Worm (Caenorhabditis elegans) whole organism, L4 larva: Measurements from ENCODE around the gene T26H5.8.

Source experiments
- F26F4.8 ChIP-seq: fragments of 200-800 bp; sonication (Bioruptor generic); conservative IDR thresholded peaks from 2 replicates; pipeline ENCODE4 v1.3.6; 2022; ENCODE audit warnings: missing genetic modification characterization, missing compliant biosample characterization
- T20F7.1 ChIP-seq: fragments of 200-800 bp; sonication (Bioruptor generic); optimal IDR thresholded peaks from 2 replicates; lab custom pipeline; 2018; ENCODE audit warnings: mild to moderate bottlenecking, missing genetic modification characterization, missing compliant biosample characterization
- Y105C5A.15 ChIP-seq: fragments of 200-800 bp; sonication (Bioruptor generic); IDR thresholded peaks from 2 replicates; pipeline ENCODE4 v1.3.6; 2022; ENCODE audit warnings: missing genetic modification characterization, missing compliant biosample characterization
- Y48G9A.11 ChIP-seq: fragments of 200-800 bp; sonication (Bioruptor generic); IDR thresholded peaks from 2 replicates; pipeline ENCODE4 v1.3.6; 2022; ENCODE audit warnings: missing genetic modification reagents, missing genetic modification characterization, missing compliant biosample characterization
- ama-1 ChIP-seq: fragments of 150-350 bp; optimal IDR thresholded peaks from 2 replicates; lab custom pipeline; 2014; ENCODE audit warnings: inconsistent platforms, mixed read lengths
- ceh-44 ChIP-seq: fragments of 200-800 bp; sonication (Bioruptor generic); IDR thresholded peaks from 2 replicates; pipeline ENCODE4 v1.3.6; 2022; ENCODE audit warnings: missing genetic modification reagents, missing genetic modification characterization, missing compliant biosample characterization
- ceh-62 ChIP-seq: sonication (generic microtip); optimal IDR thresholded peaks from 2 replicates; lab custom pipeline; 2017; ENCODE audit warnings: missing biosample characterization, missing genetic modification characterization
- ces-1 ChIP-seq: fragments of 150-350 bp; sonication (generic microtip); optimal IDR thresholded peaks from 4 replicates; lab custom pipeline; 2014; ENCODE audit warnings: missing biosample characterization, missing genetic modification reagents, missing genetic modification characterization
- cey-2 ChIP-seq: sonication (generic microtip); optimal IDR thresholded peaks from 3 replicates; lab custom pipeline; 2017; ENCODE audit warnings: missing genetic modification characterization, mild to moderate bottlenecking, missing compliant biosample characterization, antibody characterized with exemption, borderline replicate concordance; ENCODE audit not compliant: insufficient read depth
- ctbp-1 ChIP-seq: fragments of 200-800 bp; sonication (Bioruptor generic); IDR thresholded peaks from 2 replicates; pipeline ENCODE4 v1.3.6; 2022; ENCODE audit warnings: missing genetic modification reagents, missing genetic modification characterization, missing compliant biosample characterization
- daf-12 ChIP-seq: fragments of 150-350 bp; optimal IDR thresholded peaks from 2 replicates; lab custom pipeline; 2014; ENCODE audit warnings: missing biosample characterization, missing genetic modification reagents, missing genetic modification characterization
- daf-16 ChIP-seq, 3 experiments: sonication (generic microtip); optimal IDR thresholded peaks; 2 replicates each; lab custom pipeline; 2016 to 2017; ENCODE audit warnings: missing genetic modification characterization in 3 of 3, missing genetic modification reagents in 3 of 3, mild to moderate bottlenecking in 2 of 3, missing compliant biosample characterization in 2 of 3, missing biosample characterization in 1 of 3, moderate library complexity in 1 of 3
- dve-1 ChIP-seq: sonication (generic microtip); optimal IDR thresholded peaks from 2 replicates; lab custom pipeline; 2017; ENCODE audit warnings: antibody characterized with exemption, mild to moderate bottlenecking, missing genetic modification characterization, missing compliant biosample characterization; ENCODE audit not compliant: insufficient read depth
- egl-27 ChIP-seq: sonication (generic microtip); optimal IDR thresholded peaks from 3 replicates; lab custom pipeline; 2017; ENCODE audit warnings: missing biosample characterization, missing genetic modification reagents, missing genetic modification characterization
- egl-43 ChIP-seq: fragments of 200-800 bp; sonication (Bioruptor generic); IDR thresholded peaks from 2 replicates; pipeline ENCODE4 v1.3.6; 2022; ENCODE audit warnings: missing genetic modification reagents, missing genetic modification characterization, missing compliant biosample characterization
- fkh-10 ChIP-seq: fragments of 150-350 bp; optimal IDR thresholded peaks from 2 replicates; lab custom pipeline; 2014; ENCODE audit warnings: missing biosample characterization, missing genetic modification reagents, missing genetic modification characterization
- fos-1 ChIP-seq: fragments of 150-350 bp; optimal IDR thresholded peaks from 2 replicates; lab custom pipeline; 2014; ENCODE audit warnings: missing biosample characterization, missing genetic modification characterization
- hif-1 ChIP-seq, 2 experiments: sonication (generic microtip); optimal IDR thresholded peaks; 2 replicates each; lab custom pipeline; 2016 to 2017; ENCODE audit warnings: missing compliant biosample characterization in 2 of 2, missing genetic modification characterization in 2 of 2, missing genetic modification reagents in 2 of 2, missing genotype in 2 of 2, mild to moderate bottlenecking in 1 of 2
- jun-1 ChIP-seq: fragments of 150-350 bp; optimal IDR thresholded peaks from 2 replicates; lab custom pipeline; 2014; ENCODE audit warnings: missing biosample characterization, missing genetic modification reagents, missing genetic modification characterization
- lin-1 ChIP-seq: fragments of 200-800 bp; sonication (Bioruptor generic); IDR thresholded peaks from 2 replicates; pipeline ENCODE4 v1.3.6; 2022; ENCODE audit warnings: missing genetic modification reagents, missing genetic modification characterization, missing compliant biosample characterization
- lin-29 ChIP-seq: fragments of 200-800 bp; sonication (Bioruptor generic); IDR thresholded peaks from 2 replicates; pipeline ENCODE4 v1.3.6; 2022; ENCODE audit warnings: missing genetic modification reagents, missing genetic modification characterization, missing compliant biosample characterization
- lin-39 ChIP-seq: fragments of 150-350 bp; optimal IDR thresholded peaks from 2 replicates; lab custom pipeline; 2014; ENCODE audit warnings: missing biosample characterization, missing genetic modification reagents, missing genetic modification characterization
- mdt-29 ChIP-seq: fragments of 200-800 bp; sonication (Bioruptor generic); IDR thresholded peaks from 2 replicates; pipeline ENCODE4 v1.3.6; 2022; ENCODE audit warnings: missing genetic modification reagents, missing genetic modification characterization, missing compliant biosample characterization
- mep-1 ChIP-seq: fragments of 150-350 bp; sonication (generic microtip); optimal IDR thresholded peaks from 3 replicates; lab custom pipeline; 2014; ENCODE audit warnings: missing biosample characterization, missing genetic modification characterization
- mxl-2 ChIP-seq: fragments of 200-800 bp; sonication (Bioruptor generic); conservative IDR thresholded peaks from 2 replicates; pipeline ENCODE4 v1.3.6; 2022; ENCODE audit warnings: missing genetic modification reagents, missing genetic modification characterization, missing compliant biosample characterization
- nhr-111 ChIP-seq: fragments of 200-800 bp; sonication (Bioruptor generic); optimal IDR thresholded peaks from 2 replicates; lab custom pipeline; 2018; ENCODE audit warnings: mild to moderate bottlenecking, missing genetic modification characterization, missing compliant biosample characterization
- nhr-28 ChIP-seq: fragments of 150-350 bp; optimal IDR thresholded peaks from 2 replicates; lab custom pipeline; 2014; ENCODE audit warnings: missing biosample characterization, missing genetic modification characterization
- nhr-41 ChIP-seq: fragments of 200-800 bp; sonication (Bioruptor generic); IDR thresholded peaks from 2 replicates; pipeline ENCODE4 v1.3.6; 2022; ENCODE audit warnings: missing genetic modification reagents, missing genetic modification characterization, missing compliant biosample characterization
- nhr-6 ChIP-seq: fragments of 150-350 bp; optimal IDR thresholded peaks from 2 replicates; lab custom pipeline; 2014; ENCODE audit warnings: missing biosample characterization, missing genetic modification characterization
- nhr-76 ChIP-seq: fragments of 150-350 bp; optimal IDR thresholded peaks from 2 replicates; lab custom pipeline; 2014; ENCODE audit warnings: missing biosample characterization, missing genetic modification characterization
- nhr-77 ChIP-seq: fragments of 150-350 bp; optimal IDR thresholded peaks from 2 replicates; lab custom pipeline; 2014; ENCODE audit warnings: missing biosample characterization, missing genetic modification characterization
- php-3 ChIP-seq: fragments of 200-800 bp; sonication (Bioruptor generic); IDR thresholded peaks from 2 replicates; pipeline ENCODE4 v1.3.6; 2022; ENCODE audit warnings: missing genetic modification reagents, missing genetic modification characterization, missing compliant biosample characterization
- pqm-1 ChIP-seq: sonication (generic microtip); optimal IDR thresholded peaks from 2 replicates; lab custom pipeline; 2017; ENCODE audit warnings: missing biosample characterization, missing genetic modification characterization
- set-16 ChIP-seq: fragments of 200-800 bp; sonication (Bioruptor generic); IDR thresholded peaks from 2 replicates; pipeline ENCODE4 v1.3.6; 2022; ENCODE audit warnings: missing genetic modification reagents, missing genetic modification characterization, missing compliant biosample characterization
- snpc-4 ChIP-seq: fragments of 150-350 bp; optimal IDR thresholded peaks from 2 replicates; lab custom pipeline; 2014; ENCODE audit warnings: missing biosample characterization, missing genetic modification characterization
- tra-1 ChIP-seq: fragments of 200-800 bp; sonication (Bioruptor generic); IDR thresholded peaks from 2 replicates; pipeline ENCODE4 v1.3.6; 2022; ENCODE audit warnings: missing genetic modification reagents, missing genetic modification characterization, missing compliant biosample characterization
- unc-130 ChIP-seq: sonication (generic microtip); optimal IDR thresholded peaks from 2 replicates; lab custom pipeline; 2016; ENCODE audit warnings: missing genetic modification reagents, missing genetic modification characterization, missing compliant biosample characterization
- unc-62 ChIP-seq, 3 experiments: fragments of 150-350 bp in 1 of 3; sonication (generic microtip); optimal IDR thresholded peaks in 2 of 3; peaks in 1 of 3; 1 replicate in 1 of 3; 2 replicates in 2 of 3; lab custom pipeline; 2014 to 2017; ENCODE audit warnings: missing biosample characterization in 3 of 3, missing genetic modification characterization in 3 of 3, missing genetic modification reagents in 3 of 3, missing genotype in 1 of 3
- zag-1 ChIP-seq: fragments of 150-350 bp; optimal IDR thresholded peaks from 2 replicates; lab custom pipeline; 2014; ENCODE audit warnings: missing biosample characterization, missing genetic modification characterization

Gene T26H5.8

DNA sequence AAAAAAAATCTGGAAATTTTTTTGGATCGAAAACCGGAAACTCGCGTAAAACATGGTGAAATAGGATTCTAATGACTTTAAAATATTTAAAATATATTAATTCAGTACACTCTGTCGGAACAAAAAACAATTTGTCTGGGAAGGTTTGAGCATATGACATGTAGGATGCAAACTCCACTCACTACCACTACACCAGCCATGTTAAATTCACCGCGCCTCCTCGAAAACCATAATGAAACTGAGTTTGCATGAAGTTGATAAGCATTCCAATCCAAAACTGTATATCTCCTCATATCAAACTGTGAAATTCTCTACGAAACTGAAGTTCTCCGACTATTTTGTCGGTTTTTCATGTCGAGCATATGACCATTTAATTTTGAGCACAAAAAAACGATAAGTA, 3.4 kb downstream of the T26H5.8 start:
- TF ChIP-seq Y105C5A.15 (GFP tag; lab: Robert Waterston, UW) (peak; percentile 40; the same call in 1 of the 2 replicates), nhr-41 (peak; percentile 69; the same call in 1 of the 2 replicates), F26F4.8 (GFP tag; lab: Robert Waterston, UW) (peak; percentile 74; the same call in 1 of the 2 replicates)

- TF ChIP-seq dve-1 (tag; lab: Kevin White, UChicago) (peak; percentile 41), daf-16 (GFP tag; optimal IDR thresholded peaks at IDR 0.05; lab: Kevin White, UChicago) (no peak), daf-16 (tag; optimal IDR thresholded peaks at IDR 0.05; lab: Kevin White, UChicago) (peak; percentile 23), jun-1 (tag; lab: Kevin White, UChicago) (no peak), lin-1 (no peak), nhr-76 (tag; lab: Kevin White, UChicago) (no peak), lin-39 (tag; lab: Kevin White, UChicago) (no peak), T20F7.1 (peak; percentile 31)
Measured at ce11 chrV:15426944-15427343, 5.6 kb downstream of the T26H5.8 start, which contains the start of gene fbxa-209. fbxa-209 (minus strand) TSS chrV:15427044.

DNA sequence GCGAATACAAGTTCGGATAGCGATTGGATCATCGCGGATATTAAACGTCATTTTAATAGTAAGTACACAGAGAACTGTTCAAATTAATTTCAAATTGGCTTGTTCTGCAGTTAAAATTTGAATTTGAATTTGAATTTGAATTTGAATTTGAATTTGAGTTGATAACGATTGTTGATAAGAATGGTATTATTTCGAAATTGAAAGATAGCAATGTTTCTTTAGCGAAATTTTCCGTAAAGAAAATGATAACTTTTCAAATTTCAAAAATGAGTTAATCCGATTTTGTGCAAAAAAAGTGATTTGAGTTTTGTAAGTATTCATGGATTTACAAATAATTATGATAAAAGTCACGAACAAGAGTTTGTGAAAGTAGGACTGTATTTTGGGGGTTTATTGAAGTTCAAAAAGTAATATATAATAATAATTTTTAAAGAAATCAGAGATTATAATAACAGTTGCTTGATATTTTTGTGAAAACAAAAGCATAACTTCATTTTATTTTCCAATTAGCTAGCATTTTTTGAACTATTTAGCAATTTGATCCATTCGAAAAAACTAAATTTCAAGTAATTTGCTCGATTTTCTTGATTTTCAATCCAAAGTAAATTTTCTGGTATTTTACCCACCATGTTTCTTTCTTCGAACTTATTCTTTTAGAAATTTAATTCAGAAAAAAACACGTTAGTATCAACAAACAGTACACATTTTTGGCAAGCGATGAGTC, 7.0 kb downstream of the T26H5.8 start, which contains the start of gene Y36E3A.2:
Y36E3A.2 (plus strand) TSS at position 674 of the 724 bp plus-strand sequence.
- TF ChIP-seq mxl-2 (GFP tag; lab: Robert Waterston, UW) (no peak), pqm-1 (tag; lab: Kevin White, UChicago) (peak; percentile 65), unc-130 (GFP tag; lab: Kevin White, UChicago) (no peak), hif-1 (tag; optimal IDR thresholded peaks at IDR 0.05; lab: Kevin White, UChicago) (no peak), ctbp-1 (GFP tag; lab: Robert Waterston, UW) (no peak), ama-1 (no peak), tra-1 (GFP tag; lab: Robert Waterston, UW) (no peak), ceh-44 (no peak), nhr-28 (peak; percentile 6), fos-1 (tag; lab: Kevin White, UChicago) (no peak), Y105C5A.15 (GFP tag; lab: Robert Waterston, UW) (no peak), daf-16 (GFP tag; optimal IDR thresholded peaks at IDR 0.05; lab: Kevin White, UChicago) (no peak), daf-16 (tag; optimal IDR thresholded peaks at IDR 0.05; lab: Kevin White, UChicago) (peak; percentile 30), dve-1 (tag; lab: Kevin White, UChicago) (peak; percentile 32)

DNA sequence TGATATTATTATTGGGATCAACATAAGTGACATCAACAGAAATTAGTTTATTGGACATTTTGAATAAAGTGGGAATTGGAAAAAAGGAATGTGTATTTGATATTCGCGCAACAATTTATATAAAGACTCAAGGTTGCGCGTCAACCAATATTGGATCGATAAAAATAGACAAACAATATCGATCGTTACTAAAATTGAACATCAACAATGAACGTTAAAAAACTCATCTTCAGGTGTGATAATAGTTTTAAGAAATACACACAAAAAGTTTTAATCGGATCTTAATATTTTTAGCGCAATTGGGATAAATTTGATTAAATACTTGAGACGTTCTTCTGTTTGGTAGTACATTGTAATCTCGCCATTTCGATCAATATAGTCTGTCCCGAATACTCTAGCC, 8.9 kb downstream of the T26H5.8 start, which contains the start of gene fbxa-104:
fbxa-104 (minus strand) TSS at position 83 of the 400 bp plus-strand sequence.
- TF ChIP-seq nhr-77 (tag; lab: Kevin White, UChicago): no peak
- TF ChIP-seq unc-62 (GFP tag; optimal IDR thresholded peaks at IDR 0.05 in 1 of 2; lab: Kevin White, UChicago): peak in 1 of 2 experiments; percentile 96
- TF ChIP-seq unc-62 (tag; optimal IDR thresholded peaks at IDR 0.05; lab: Kevin White, UChicago): no peak
- TF ChIP-seq cey-2 (tag; lab: Kevin White, UChicago): no peak

- no peak for TF ChIP-seq lin-29
- TF ChIP-seq F26F4.8 (GFP tag; lab: Robert Waterston, UW): no peak
- no peak for TF ChIP-seq fkh-10
- TF ChIP-seq nhr-76 (tag; lab: Kevin White, UChicago): no peak
- no peak for TF ChIP-seq nhr-6 (tag; lab: Kevin White, UChicago)
Measured at ce11 chrV:15417822-15418221, 14.7 kb downstream of the T26H5.8 start, which contains the start of gene T06E6.10. T06E6.10 (plus strand) TSS chrV:15418122.

- no peak for TF ChIP-seq ces-1 (GFP tag; lab: Kevin White, UChicago)
- TF ChIP-seq mdt-29: no peak
- no peak for TF ChIP-seq mep-1
- TF ChIP-seq snpc-4 (tag; lab: Kevin White, UChicago): no peak
- no peak for TF ChIP-seq pqm-1 (tag; lab: Kevin White, UChicago)
- no peak for TF ChIP-seq Y48G9A.11
- no peak for TF ChIP-seq egl-27 (tag; lab: Kevin White, UChicago)
- no peak for TF ChIP-seq egl-43 (GFP tag; lab: Robert Waterston, UW)
- TF ChIP-seq nhr-6 (tag; lab: Kevin White, UChicago): no peak
- no peak for TF ChIP-seq php-3 (GFP tag; lab: Robert Waterston, UW)
- TF ChIP-seq nhr-111 (GFP tag; lab: Kevin White, UChicago): no peak
- TF ChIP-seq ceh-62 (tag; lab: Kevin White, UChicago): no peak
- TF ChIP-seq T20F7.1: no peak
- TF ChIP-seq set-16 (GFP tag; lab: Robert Waterston, UW): no peak
- no peak for TF ChIP-seq daf-12 (tag; lab: Kevin White, UChicago)
- no peak for TF ChIP-seq zag-1 (tag; lab: Kevin White, UChicago)
Measured at ce11 chrV:15415951-15416350, 16.6 kb downstream of the T26H5.8 start, which contains the start of gene srh-265. srh-265 (plus strand) TSS chrV:15416251.
